Fruit fly (Drosophila melanogaster): Measurements from ENCODE around the gene CG4686.

The CG4686 gene

dm6 chr3R:19873102-19873737, 8.9 kb downstream of the CG4686 start (continued):
- TF ChIP-seq CG7786 (GFP tag; optimal IDR thresholded peaks at IDR 0.05), result no peak
- no peak for TF ChIP-seq onecut (GFP tag; IDR thresholded peaks at IDR 0.05)
- no peak for TF ChIP-seq CG16779 (GFP tag; IDR thresholded peaks at IDR 0.05)
- no peak for TF ChIP-seq ap (GFP tag; IDR thresholded peaks at IDR 0.05)
- peak; percentile 43 for TF ChIP-seq lab (GFP tag; optimal IDR thresholded peaks at IDR 0.05)
- no peak for TF ChIP-seq CG1233 (GFP tag; optimal IDR thresholded peaks at IDR 0.05)
- TF ChIP-seq org-1 (GFP tag; optimal IDR thresholded peaks at IDR 0.05), result no peak

dm6 chr3R:19875118-19875887, 11.0 kb downstream of the CG4686 start, which contains the start of gene Mrp5:
TSS of gene Mrp5 (minus strand) at chr3R:19875678.
- TF ChIP-seq lov (optimal IDR thresholded peaks at IDR 0.05), result no peak
- peak; percentile 22; the same call in 1 of the 3 replicates for TF ChIP-seq lov (GFP tag; IDR thresholded peaks at IDR 0.05)
- TF ChIP-seq CG12071 (GFP tag; optimal IDR thresholded peaks at IDR 0.05), result no peak
- 0 out of 3 replicates have a peak, but pooled peaks have one; percentile 47 for TF ChIP-seq C15 (GFP tag; IDR thresholded peaks at IDR 0.05)
- peak; percentile 59 for TF ChIP-seq Meics (GFP tag; optimal IDR thresholded peaks at IDR 0.05)
- TF ChIP-seq CG9437 (GFP tag; optimal IDR thresholded peaks at IDR 0.05), result no peak
- no peak for TF ChIP-seq CG3065 (GFP tag; optimal IDR thresholded peaks at IDR 0.05)
- no peak for TF ChIP-seq Adf1 (GFP tag; IDR thresholded peaks at IDR 0.05)
- 0 out of 2 replicates have a peak, but pooled peaks have one; percentile 6 for TF ChIP-seq ara (GFP tag; IDR thresholded peaks at IDR 0.05)
- TF ChIP-seq Gug (GFP tag; IDR thresholded peaks at IDR 0.05), result peak; percentile 75; the same call in 3 of the 4 replicates
- TF ChIP-seq Opbp (GFP tag; IDR thresholded peaks at IDR 0.05; ENCODE audit: partially characterized antibody), result no peak
- no peak for TF ChIP-seq CG32772 (GFP tag; IDR thresholded peaks at IDR 0.05)
- peak; percentile 38 for TF ChIP-seq MTF-1 (GFP tag; optimal IDR thresholded peaks at IDR 0.05; ENCODE audit: borderline replicate concordance)
- peak; percentile 26 for TF ChIP-seq CG3281 (GFP tag; optimal IDR thresholded peaks at IDR 0.05)
- TF ChIP-seq sc (optimal IDR thresholded peaks at IDR 0.05), result no peak
- no peak for TF ChIP-seq sc (GFP tag; optimal IDR thresholded peaks at IDR 0.05)
- peak; percentile 64 for TF ChIP-seq HLH3B (GFP tag; IDR thresholded peaks at IDR 0.05)
- TF ChIP-seq slou (GFP tag; optimal IDR thresholded peaks at IDR 0.05), result no peak
- TF ChIP-seq CG15696 (tag; optimal IDR thresholded peaks at IDR 0.05), result no peak
- peak; percentile 64 for TF ChIP-seq sens (GFP tag)
- no peak for TF ChIP-seq gt (GFP tag; IDR thresholded peaks at IDR 0.05)
- peak; percentile 26 for TF ChIP-seq CG13424 (tag; optimal IDR thresholded peaks at IDR 0.05)
- no peak for TF ChIP-seq sna (GFP tag; IDR thresholded peaks at IDR 0.05; ENCODE audit: partially characterized antibody)
- TF ChIP-seq CG8478 (optimal IDR thresholded peaks at IDR 0.05), result no peak
- peak; percentile 34 for TF ChIP-seq CG12155 (GFP tag; optimal IDR thresholded peaks at IDR 0.05)
- no peak for TF ChIP-seq kay (GFP tag; optimal IDR thresholded peaks at IDR 0.05)
- TF ChIP-seq Lpt (GFP tag; optimal IDR thresholded peaks at IDR 0.05), result no peak
- TF ChIP-seq wdn (GFP tag; IDR thresholded peaks at IDR 0.05), result 0 out of 2 replicates have a peak, but pooled peaks have one; percentile 28
- TF ChIP-seq usp (GFP tag; optimal IDR thresholded peaks at IDR 0.05), result no peak
- no peak for TF ChIP-seq Deaf1 (tag; optimal IDR thresholded peaks at IDR 0.05)
- TF ChIP-seq CG18764 (GFP tag; optimal IDR thresholded peaks at IDR 0.05), result no peak
- no peak for TF ChIP-seq pros (GFP tag; optimal IDR thresholded peaks at IDR 0.05)
- no peak for TF ChIP-seq Nf-YC (tag; optimal IDR thresholded peaks at IDR 0.05)
- TF ChIP-seq Stat92E (GFP tag; optimal IDR thresholded peaks at IDR 0.05), result no peak
- TF ChIP-seq CG10431 (GFP tag; optimal IDR thresholded peaks at IDR 0.05), result no peak
- no peak for TF ChIP-seq hth (optimal IDR thresholded peaks at IDR 0.05)
- TF ChIP-seq Med (GFP tag), result peak; percentile 32
- TF ChIP-seq fd64A (GFP tag; optimal IDR thresholded peaks at IDR 0.05), result peak; percentile 29
- no peak for TF ChIP-seq zen2 (GFP tag; IDR thresholded peaks at IDR 0.05; ENCODE audit: partially characterized antibody)
- TF ChIP-seq ro (GFP tag; IDR thresholded peaks at IDR 0.05), result no peak
- no peak for TF ChIP-seq CG3995 (GFP tag; optimal IDR thresholded peaks at IDR 0.05)
- TF ChIP-seq Fer2 (tag; optimal IDR thresholded peaks at IDR 0.05), result peak; percentile 10

Data from whole organism, embryonic.